Fruit fly (Drosophila melanogaster): ENCODE measurements around the gene lok.

DNA sequence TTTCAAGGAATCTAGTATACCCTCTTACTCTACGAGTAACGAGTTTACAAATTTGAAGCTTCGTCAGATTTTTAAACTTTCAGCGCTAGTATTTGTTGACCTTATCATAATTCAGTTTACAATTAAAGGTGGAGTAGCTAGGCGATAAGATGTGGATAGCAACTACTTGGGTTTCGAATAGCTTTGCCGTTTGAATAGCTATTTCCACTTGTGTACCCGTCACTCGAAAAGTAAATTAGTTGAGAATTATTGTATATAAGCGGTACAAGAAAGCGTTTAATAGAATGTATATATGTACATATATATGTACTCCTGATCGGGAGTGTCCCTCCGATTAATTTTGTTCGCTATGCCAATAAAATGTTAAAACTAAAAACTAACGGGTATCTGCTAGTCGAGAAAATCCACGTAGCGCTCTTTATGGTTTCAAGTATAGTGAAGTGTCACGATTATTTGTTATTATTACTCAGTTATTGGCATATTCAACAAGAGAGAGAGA, 34.8 kb upstream of the lok start:
- TF ChIP-seq CG8478 (optimal IDR thresholded peaks at IDR 0.05) (no peak), CTCF (optimal IDR thresholded peaks at IDR 0.05) (no peak)
